Worm (Caenorhabditis elegans) whole organism, early embryonic: ENCODE measurements around the gene twk-39.

Source experiments
- F13C5.2 ChIP-seq: sonication (generic microtip); optimal IDR thresholded peaks from 2 replicates; lab custom pipeline; 2017; ENCODE audit warnings: mild to moderate bottlenecking, missing genetic modification characterization, inconsistent platforms, missing compliant biosample characterization
- ama-1 ChIP-seq: fragments of 150-350 bp; optimal IDR thresholded peaks from 2 replicates; lab custom pipeline; 2014
- flt-1 ChIP-seq: fragments of 200-800 bp; sonication (Bioruptor generic); IDR thresholded peaks from 2 replicates; pipeline ENCODE4 v1.3.6; 2022; ENCODE audit warnings: missing genetic modification characterization, missing compliant biosample characterization
- hmg-4 ChIP-seq: fragments of 200-800 bp; sonication (Bioruptor generic); optimal IDR thresholded peaks from 2 replicates; lab custom pipeline; 2018; ENCODE audit warnings: mild to moderate bottlenecking, missing genetic modification characterization, missing compliant biosample characterization
- sea-1 ChIP-seq: fragments of 200-800 bp; sonication (Bioruptor generic); conservative IDR thresholded peaks from 2 replicates; pipeline ENCODE4 v1.3.6; 2022; ENCODE audit warnings: missing genetic modification characterization, missing compliant biosample characterization
- tbx-37 ChIP-seq: fragments of 200-800 bp; sonication (Bioruptor generic); conservative IDR thresholded peaks from 2 replicates; pipeline ENCODE4 v1.3.6; 2022; ENCODE audit warnings: missing genetic modification reagents, missing genetic modification characterization, missing compliant biosample characterization
- tra-4 ChIP-seq: sonication (generic microtip); optimal IDR thresholded peaks from 2 replicates; lab custom pipeline; 2017; ENCODE audit warnings: missing genetic modification characterization, missing compliant biosample characterization

DNA sequence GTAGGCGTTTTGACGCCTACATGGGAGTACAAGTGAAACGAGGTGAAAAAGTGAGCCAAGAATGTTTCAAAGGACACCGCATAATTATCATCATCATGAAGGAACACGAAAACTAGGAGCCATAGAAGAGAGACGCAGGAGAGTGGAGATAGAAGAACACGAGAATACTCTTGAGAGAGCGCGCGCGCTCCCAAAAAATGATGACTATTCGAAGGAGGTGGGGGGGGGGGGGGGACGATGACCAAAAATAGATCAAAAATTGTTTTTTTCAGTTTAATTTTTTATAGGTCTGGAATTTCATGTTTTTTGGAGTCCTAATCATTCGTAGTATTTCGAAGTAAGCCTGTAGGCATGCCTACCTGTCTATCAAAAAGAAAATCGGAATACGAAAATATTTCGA, 41.2 kb downstream of the twk-39 start:
- TF ChIP-seq hmg-4 (GFP tag; lab: Kevin White, UChicago) (no peak), flt-1 (no peak), tbx-37 (GFP tag; lab: Robert Waterston, UW) (no peak), ama-1 (lab: Kevin White, UChicago) (no peak), F13C5.2 (tag; lab: Kevin White, UChicago) (no peak), tra-4 (tag; lab: Kevin White, UChicago) (no peak), sea-1 (no peak)
